Fruit fly (Drosophila melanogaster) whole organism, embryonic: ENCODE measurements around the gene pxb.

Source experiments
- Antp ChIP-seq: fragments of 200-800 bp; sonication (Bioruptor generic); optimal IDR thresholded peaks from 3 replicates; lab custom pipeline; 2016; ENCODE audit warnings: missing biosample characterization, missing genetic modification characterization
- B-H1 ChIP-seq: fragments of 200-800 bp; sonication (Bioruptor generic); IDR thresholded peaks from 3 replicates; pipeline ENCODE4 v1.3.6; 2022; ENCODE audit warnings: missing biosample characterization, missing genetic modification characterization
- Bteb2 ChIP-seq: fragments of 200-800 bp; sonication (Bioruptor generic); optimal IDR thresholded peaks from 2 replicates; lab custom pipeline; 2016; ENCODE audit warnings: missing biosample characterization, missing genetic modification characterization
- CG10431 ChIP-seq: fragments of 200-800 bp; sonication (Bioruptor generic); optimal IDR thresholded peaks from 3 replicates; lab custom pipeline; 2018; ENCODE audit warnings: missing biosample characterization, mild to moderate bottlenecking, missing genetic modification characterization
- CG15601 ChIP-seq: fragments of 200-800 bp; sonication (Bioruptor generic); optimal IDR thresholded peaks from 3 replicates; lab custom pipeline; 2019; ENCODE audit warnings: missing biosample characterization, mild to moderate bottlenecking, missing genetic modification characterization, moderate library complexity
- CG17361 ChIP-seq: fragments of 200-800 bp; sonication (Bioruptor generic); IDR thresholded peaks from 3 replicates; pipeline ENCODE4 v1.3.6; 2022; ENCODE audit warnings: missing biosample characterization, missing genetic modification characterization
- CG1832 ChIP-seq: fragments of 200-800 bp; sonication (Bioruptor generic); optimal IDR thresholded peaks from 2 replicates; lab custom pipeline; 2017; ENCODE audit warnings: missing biosample characterization, mild to moderate bottlenecking, missing genetic modification characterization, inconsistent platforms
- CG34224 ChIP-seq: fragments of 200-800 bp; sonication (Bioruptor generic); IDR thresholded peaks from 3 replicates; pipeline ENCODE4 v1.3.6; 2022; ENCODE audit warnings: missing biosample characterization, missing genetic modification characterization; ENCODE audit not compliant: partially characterized antibody
- CG4820 ChIP-seq: fragments of 200-800 bp; sonication (Bioruptor generic); optimal IDR thresholded peaks from 3 replicates; lab custom pipeline; 2016; ENCODE audit warnings: missing biosample characterization, missing genetic modification characterization
- CG8388 ChIP-seq: fragments of 200-800 bp; sonication (Bioruptor generic); optimal IDR thresholded peaks from 2 replicates; lab custom pipeline; 2019; ENCODE audit warnings: missing biosample characterization, mild to moderate bottlenecking, missing genetic modification characterization, moderate library complexity
- CG9609 ChIP-seq: fragments of 200-800 bp; sonication (Bioruptor generic); optimal IDR thresholded peaks from 3 replicates; lab custom pipeline; 2016; ENCODE audit warnings: missing biosample characterization, missing genetic modification characterization
- CTCF ChIP-seq: fragments of 200-800 bp; sonication (Bioruptor generic); optimal IDR thresholded peaks from 2 replicates; lab custom pipeline; 2017; ENCODE audit warnings: missing biosample characterization, mild to moderate bottlenecking, missing genetic modification characterization, moderate library complexity
- D19A ChIP-seq: fragments of 200-800 bp; optimal IDR thresholded peaks from 3 replicates; lab custom pipeline; 2019; ENCODE audit warnings: missing biosample characterization, mild to moderate bottlenecking, missing genetic modification characterization, moderate library complexity
- Drgx ChIP-seq: fragments of 200-800 bp; sonication (Bioruptor generic); IDR thresholded peaks from 2 replicates; pipeline ENCODE4 v1.3.6; 2022; ENCODE audit warnings: missing biosample characterization, missing genetic modification characterization
- Fer1 ChIP-seq: fragments of 200-800 bp; sonication (Bioruptor generic); optimal IDR thresholded peaks from 2 replicates; lab custom pipeline; 2017; ENCODE audit warnings: missing biosample characterization, mild to moderate bottlenecking, missing genetic modification characterization
- Hr39 ChIP-seq: fragments of >200 bp; optimal IDR thresholded peaks from 2 replicates; lab custom pipeline; 2017
- Jarid2 ChIP-seq: fragments of 200-800 bp; sonication (Bioruptor generic); optimal IDR thresholded peaks from 3 replicates; lab custom pipeline; 2017; ENCODE audit warnings: mild to moderate bottlenecking, missing biosample characterization, missing genetic modification reagents, missing genetic modification characterization
- MBD-R2 ChIP-seq: fragments of 200-800 bp; sonication (Bioruptor generic); IDR thresholded peaks from 2 replicates; pipeline ENCODE4 v1.3.6; 2022; ENCODE audit warnings: missing biosample characterization, missing genetic modification characterization
- Nf-YC ChIP-seq: fragments of 200-800 bp; optimal IDR thresholded peaks from 3 replicates; lab custom pipeline; 2019; ENCODE audit warnings: missing biosample characterization, mild to moderate bottlenecking, missing genetic modification characterization, moderate library complexity
- Oaz ChIP-seq: fragments of 200-800 bp; sonication (Bioruptor generic); IDR thresholded peaks from 2 replicates; pipeline ENCODE4 v1.3.6; 2022; ENCODE audit warnings: missing biosample characterization, missing genetic modification characterization
- Sox100B ChIP-seq: fragments of 200-800 bp; sonication (Bioruptor generic); optimal IDR thresholded peaks from 3 replicates; lab custom pipeline; 2018; ENCODE audit warnings: missing biosample characterization, mild to moderate bottlenecking, missing genetic modification characterization
- Sox102F ChIP-seq: fragments of 200-800 bp; sonication (Bioruptor generic); optimal IDR thresholded peaks from 2 replicates; lab custom pipeline; 2018; ENCODE audit warnings: missing biosample characterization, mild to moderate bottlenecking, missing genetic modification characterization, moderate library complexity
- bcd ChIP-seq: fragments of 200-800 bp; sonication (Bioruptor generic); optimal IDR thresholded peaks from 2 replicates; lab custom pipeline; 2017; ENCODE audit warnings: missing biosample characterization, mild to moderate bottlenecking, missing genetic modification characterization
- bsh ChIP-seq, 2 experiments: fragments of 200-800 bp; sonication (Bioruptor generic); optimal IDR thresholded peaks; 2 replicates each; lab custom pipeline; 2017 to 2018; ENCODE audit warnings: mild to moderate bottlenecking in 2 of 2, missing biosample characterization in 2 of 2, missing genetic modification characterization in 2 of 2, moderate library complexity in 1 of 2
- corto ChIP-seq: fragments of 200-800 bp; sonication (Bioruptor generic); optimal IDR thresholded peaks from 2 replicates; lab custom pipeline; 2016; ENCODE audit warnings: missing biosample characterization, mild to moderate bottlenecking, missing genetic modification characterization, moderate library complexity
- en ChIP-seq: fragments of 200-800 bp; sonication (Bioruptor generic); optimal IDR thresholded peaks from 2 replicates; lab custom pipeline; 2016; ENCODE audit warnings: missing biosample characterization, missing genetic modification characterization
- exex ChIP-seq: fragments of 200-800 bp; sonication (Bioruptor generic); optimal IDR thresholded peaks from 4 replicates; lab custom pipeline; 2018; ENCODE audit warnings: missing biosample characterization, mild to moderate bottlenecking, missing genetic modification characterization, moderate library complexity
- fd102C ChIP-seq: fragments of 200-800 bp; sonication (Bioruptor generic); optimal IDR thresholded peaks from 2 replicates; lab custom pipeline; 2018; ENCODE audit warnings: missing biosample characterization, mild to moderate bottlenecking, missing genetic modification characterization, moderate library complexity
- ham ChIP-seq: fragments of 200-800 bp; sonication (Bioruptor generic); IDR thresholded peaks from 2 replicates; pipeline ENCODE4 v1.3.6; 2022; ENCODE audit warnings: missing biosample characterization, missing genetic modification characterization
- lbe ChIP-seq: fragments of 200-800 bp; sonication (Bioruptor generic); optimal IDR thresholded peaks from 2 replicates; lab custom pipeline; 2016; ENCODE audit warnings: missing biosample characterization, mild to moderate bottlenecking, missing genetic modification characterization
- nom ChIP-seq: fragments of 200-800 bp; sonication (Bioruptor generic); optimal IDR thresholded peaks from 2 replicates; lab custom pipeline; 2017; ENCODE audit warnings: missing biosample characterization, missing genetic modification characterization, mild to moderate bottlenecking, moderate library complexity, missing genetic modification reagents
- pb ChIP-seq: fragments of 200-800 bp; sonication (Bioruptor generic); optimal IDR thresholded peaks from 3 replicates; lab custom pipeline; 2016; ENCODE audit warnings: missing biosample characterization, missing genetic modification characterization
- slbo ChIP-seq: fragments of 200-800 bp; sonication (Bioruptor generic); IDR thresholded peaks from 2 replicates; pipeline ENCODE4 v1.3.6; 2022; ENCODE audit warnings: missing biosample characterization, missing genetic modification characterization
- stwl ChIP-seq: fragments of 200-800 bp; sonication (Bioruptor generic); optimal IDR thresholded peaks from 3 replicates; lab custom pipeline; 2018; ENCODE audit warnings: missing biosample characterization, mild to moderate bottlenecking, missing genetic modification characterization, moderate library complexity
- tll ChIP-seq, 2 experiments: fragments of 200-800 bp in 1 of 2; fragments of >200 bp in 1 of 2; sonication (Bioruptor generic) in 1 of 2; optimal IDR thresholded peaks; 2 replicates each; lab custom pipeline; 2017 to 2019; ENCODE audit warnings: missing biosample characterization in 2 of 2, missing genetic modification characterization in 2 of 2, mild to moderate bottlenecking in 1 of 2, moderate library complexity in 1 of 2
- unpg ChIP-seq: fragments of 200-800 bp; sonication (Bioruptor generic); optimal IDR thresholded peaks from 3 replicates; lab custom pipeline; 2018; ENCODE audit warnings: missing biosample characterization, mild to moderate bottlenecking, missing genetic modification characterization, moderate library complexity

The pxb gene

DNA sequence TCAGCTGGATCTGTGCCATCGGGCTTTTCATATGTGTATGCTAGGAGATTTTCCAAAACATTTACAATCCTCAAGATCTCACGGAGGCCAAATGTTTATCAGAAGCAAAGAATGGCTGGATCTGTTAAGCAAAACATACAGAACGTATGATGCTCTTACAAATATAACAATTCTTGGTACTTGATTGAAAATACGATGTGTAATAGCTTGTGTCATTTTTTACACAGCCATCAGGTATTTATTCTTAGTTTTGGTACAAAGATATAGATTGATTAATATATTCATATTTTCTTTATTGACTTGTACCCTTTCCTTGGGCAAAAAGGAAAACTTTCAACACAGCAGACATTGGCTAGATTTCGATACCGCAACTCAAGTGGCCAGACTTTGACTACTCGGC lies 38.0 kb upstream of the pxb start (continued):
- TF ChIP-seq CG8388 (peak; percentile 4), ham (GFP tag; lab: Robert Waterston, UW) (no peak), Fer1 (GFP tag; lab: Kevin White, UChicago) (no peak), MBD-R2 (GFP tag; lab: Robert Waterston, UW) (no peak), Sox100B (GFP tag; lab: Kevin White, UChicago) (peak; percentile 3), CG17361 (0 out of 3 replicates have a peak, but pooled peaks have one; percentile 13), CG9609 (GFP tag; lab: Kevin White, UChicago) (no peak), bsh (GFP tag; optimal IDR thresholded peaks at IDR 0.05; lab: Kevin White, UChicago) (peak in 1 of 2 experiments; percentile 11), unpg (GFP tag; lab: Kevin White, UChicago) (peak; percentile 10), slbo (GFP tag; lab: Robert Waterston, UW) (no peak), bcd (GFP tag; lab: Kevin White, UChicago) (no peak), Oaz (GFP tag; lab: Robert Waterston, UW) (no peak), Hr39 (lab: Kevin White, UChicago) (no peak)
- TF ChIP-seq, all 482 proteins: peak for 17

DNA sequence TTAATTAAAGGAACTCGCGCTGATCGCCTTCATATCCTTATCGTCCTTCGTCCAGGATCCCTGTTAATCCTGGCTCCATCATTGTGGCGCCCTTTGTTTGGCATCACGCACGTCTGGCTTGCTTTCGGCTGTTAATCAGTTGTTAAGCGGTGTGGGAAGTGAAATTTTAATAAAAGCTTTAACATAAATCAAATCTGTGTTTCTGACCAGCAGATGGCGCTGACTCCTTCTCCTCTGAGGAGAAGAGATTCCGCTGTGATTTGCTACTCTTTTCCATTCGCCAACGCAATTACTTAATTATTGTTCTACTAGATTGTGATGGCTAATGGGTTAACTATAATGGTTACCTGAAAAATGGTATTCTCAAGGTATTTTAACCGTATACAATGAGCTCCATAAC lies 35.9 kb upstream of the pxb start:
- no peak for TF ChIP-seq fd102C (GFP tag; lab: Kevin White, UChicago)
- TF ChIP-seq CTCF = peak; percentile 74

DNA sequence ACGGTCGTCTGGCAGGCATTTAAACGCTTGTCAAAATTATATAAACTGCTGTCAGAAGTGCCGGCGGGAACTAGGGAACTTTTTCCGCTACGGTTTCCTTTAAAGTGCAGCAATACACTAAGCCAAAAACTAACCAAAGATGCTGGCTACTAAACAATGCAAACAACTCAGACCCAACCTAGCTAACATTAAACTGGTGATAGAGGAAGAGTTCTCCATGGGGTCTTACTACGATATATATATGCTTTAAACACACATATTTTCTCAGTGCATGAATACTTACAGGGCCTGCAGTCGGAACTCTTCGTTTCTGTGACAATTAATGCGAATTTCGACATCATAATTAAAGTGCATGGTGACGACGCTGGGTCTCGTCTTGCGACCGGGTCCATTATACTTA lies 35.1 kb upstream of the pxb start:
- TF ChIP-seq pb (GFP tag; lab: Kevin White, UChicago) (no peak), Nf-YC (tag; lab: Kevin White, UChicago) (no peak), B-H1 (GFP tag; lab: Robert Waterston, UW) (no peak), Bteb2 (GFP tag; lab: Kevin White, UChicago) (no peak), nom (peak; percentile 53), CG1832 (GFP tag; lab: Kevin White, UChicago) (no peak), Jarid2 (no peak)

DNA sequence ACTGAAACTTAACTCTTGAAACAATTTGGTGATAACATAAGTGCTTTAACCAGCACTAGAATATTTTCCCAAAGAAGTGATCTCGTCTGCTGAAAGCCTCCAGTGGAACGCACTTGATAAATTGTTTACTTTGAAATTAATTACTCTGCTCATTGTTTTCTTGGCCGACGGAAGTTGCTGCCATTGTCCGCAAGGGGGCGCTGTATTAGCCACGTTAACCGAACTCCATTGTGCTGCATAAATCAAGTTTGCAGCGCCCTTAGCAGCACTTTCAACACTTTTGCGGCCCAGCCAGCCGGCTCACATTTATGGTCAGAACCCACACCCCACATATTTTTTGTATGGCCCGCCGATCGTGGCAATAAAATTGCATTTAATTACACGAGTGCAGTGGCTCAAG lies 33.5 kb upstream of the pxb start:
- no peak for TF ChIP-seq CG34224 (GFP tag; lab: Robert Waterston, UW)
- TF ChIP-seq CTCF = peak; percentile 81
- peak; percentile 24 for TF ChIP-seq stwl

DNA sequence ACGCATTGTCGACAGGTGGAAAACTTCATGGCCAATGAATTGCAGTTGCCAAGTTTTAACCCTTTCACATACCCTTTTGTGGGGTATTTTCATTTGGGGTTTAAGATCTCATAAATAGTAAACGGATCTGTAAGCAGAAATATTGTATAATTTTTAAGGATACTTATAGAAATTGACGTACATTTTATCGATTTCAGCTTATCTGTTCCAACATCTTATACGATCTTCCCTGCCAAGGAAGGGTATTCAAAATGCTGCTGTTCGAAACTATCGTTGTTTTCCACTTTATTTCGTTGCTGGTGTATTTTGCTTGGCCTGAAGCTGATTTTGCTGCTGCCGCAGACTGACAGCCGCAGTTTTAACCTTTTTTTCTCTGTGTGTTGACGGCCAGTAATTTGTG lies 31.8 kb upstream of the pxb start:
- TF ChIP-seq corto (GFP tag; lab: Kevin White, UChicago) (peak; percentile 46), Drgx (0 out of 2 replicates have a peak, but pooled peaks have one; percentile 12), lbe (GFP tag; lab: Kevin White, UChicago) (peak; percentile 48), Antp (no peak), exex (tag; lab: Kevin White, UChicago) (no peak), CG10431 (GFP tag; lab: Kevin White, UChicago) (no peak), D19A (tag; lab: Kevin White, UChicago) (peak; percentile 68), CG4820 (no peak), en (GFP tag; lab: Kevin White, UChicago) (no peak), bsh (GFP tag; optimal IDR thresholded peaks at IDR 0.05; lab: Kevin White, UChicago) (peak in 1 of 2 experiments; percentile 9), Sox102F (GFP tag; lab: Kevin White, UChicago) (peak; percentile 14), tll (GFP tag; optimal IDR thresholded peaks at IDR 0.05; lab: Kevin White, UChicago) (no peak), CG15601 (tag; lab: Kevin White, UChicago) (no peak)
- TF ChIP-seq, all 482 proteins: peak for 6
